Worm (Caenorhabditis elegans): Measurements from ENCODE around the gene nhr-221.

Gene nhr-221

DNA sequence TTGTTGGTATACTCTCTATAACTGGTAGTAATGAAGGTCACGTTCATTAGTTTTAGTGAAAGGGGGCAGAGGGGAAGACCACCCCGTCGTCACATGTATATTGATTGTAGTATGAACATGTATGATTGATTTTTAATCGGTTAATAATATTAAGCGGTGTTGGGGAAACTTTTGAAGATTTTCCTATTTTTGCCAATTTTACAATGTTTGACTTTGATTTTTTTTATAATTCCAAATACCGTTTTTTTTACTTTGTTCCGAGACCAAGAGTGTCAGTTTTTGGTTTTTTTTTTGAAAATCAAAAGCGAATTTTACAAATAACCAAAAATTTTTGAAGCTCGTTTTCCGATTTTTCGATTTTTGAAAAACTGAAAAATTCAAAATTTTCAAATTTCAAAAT lies at the start of gene nhr-221:
nhr-221 (minus strand) TSS at position 101 of the 400 bp plus-strand sequence.
- TF ChIP-seq fkh-4 (tag; optimal IDR thresholded peaks at IDR 0.05; ENCODE audit: borderline replicate concordance) (no peak), lin-15B (tag; optimal IDR thresholded peaks at IDR 0.05) (no peak), efl-1 (optimal IDR thresholded peaks at IDR 0.05) (no peak), efl-1 (GFP tag; optimal IDR thresholded peaks at IDR 0.05 in 1 of 2) (peak in 1 of 2 experiments; percentile 47), alr-1 (tag; optimal IDR thresholded peaks at IDR 0.05; ENCODE audit: borderline replicate concordance) (no peak), nhr-19 (GFP tag; conservative IDR thresholded peaks at IDR 0.05) (no peak), skn-1 (tag; optimal IDR thresholded peaks at IDR 0.05) (no peak)

ce11 chrV:3583622-3584021 lies 48.5 kb upstream of the nhr-221 start:
- no peak for TF ChIP-seq nhr-71 (tag; optimal IDR thresholded peaks at IDR 0.05)
- no peak for TF ChIP-seq hlh-4 (tag; optimal IDR thresholded peaks at IDR 0.05)
- no peak for TF ChIP-seq unc-98 (GFP tag; IDR thresholded peaks at IDR 0.05)
- no peak for TF ChIP-seq alr-1 (tag; optimal IDR thresholded peaks at IDR 0.05; ENCODE audit: borderline replicate concordance)
- TF ChIP-seq unc-30 (tag; optimal IDR thresholded peaks at IDR 0.05): no peak
- no peak for TF ChIP-seq blmp-1 (tag; optimal IDR thresholded peaks at IDR 0.05)
- no peak for TF ChIP-seq nhr-85 (tag)
- TF ChIP-seq skn-1 (tag; optimal IDR thresholded peaks at IDR 0.05): no peak
- no peak for TF ChIP-seq nhr-77 (tag; optimal IDR thresholded peaks at IDR 0.05)
- TF ChIP-seq pqm-1 (tag; optimal IDR thresholded peaks at IDR 0.05): no peak
- TF ChIP-seq ceh-8 (GFP tag; optimal IDR thresholded peaks at IDR 0.05): no peak
- no peak for TF ChIP-seq vab-15 (tag; optimal IDR thresholded peaks at IDR 0.05)
- no peak for TF ChIP-seq ztf-11 (tag; optimal IDR thresholded peaks at IDR 0.05)
- no peak for TF ChIP-seq fkh-4 (tag; optimal IDR thresholded peaks at IDR 0.05; ENCODE audit: borderline replicate concordance)
- no peak for TF ChIP-seq tbx-2 (tag; optimal IDR thresholded peaks at IDR 0.05)
- TF ChIP-seq lin-13 (GFP tag; optimal IDR thresholded peaks at IDR 0.05): no peak
- TF ChIP-seq rnt-1 (tag; optimal IDR thresholded peaks at IDR 0.05): no peak
- no peak for TF ChIP-seq irx-1 (tag; optimal IDR thresholded peaks at IDR 0.05)
- no peak for TF ChIP-seq grh-1 (GFP tag; IDR thresholded peaks at IDR 0.05)

DNA sequence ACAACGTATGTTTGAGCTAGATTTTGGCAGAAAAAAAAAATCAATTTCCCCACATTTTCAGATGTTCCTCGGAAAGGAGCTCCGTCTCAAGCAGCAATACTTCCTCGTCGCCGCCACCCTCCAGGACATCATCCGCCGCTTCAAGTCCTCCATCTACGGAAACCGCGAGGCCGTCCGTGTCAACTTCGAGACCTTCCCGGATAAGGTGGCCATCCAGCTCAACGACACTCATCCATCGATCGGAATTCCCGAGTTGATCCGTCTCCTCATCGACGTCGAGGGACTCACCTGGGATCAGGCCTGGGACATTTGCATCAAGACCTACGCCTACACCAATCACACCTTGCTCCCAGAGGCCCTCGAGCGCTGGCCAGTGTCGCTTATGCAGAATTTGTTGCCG lies 47.5 kb upstream of the nhr-221 start:
- TF ChIP-seq C16A3.4 (tag; optimal IDR thresholded peaks at IDR 0.05) (no peak), unc-30 (tag; optimal IDR thresholded peaks at IDR 0.05) (no peak), fkh-10 (GFP tag; optimal IDR thresholded peaks at IDR 0.05) (no peak), efl-3 (GFP tag; optimal IDR thresholded peaks at IDR 0.05) (no peak), zip-4 (GFP tag; optimal IDR thresholded peaks at IDR 0.05) (no peak), elt-2 (tag; optimal IDR thresholded peaks at IDR 0.05) (no peak), nhr-71 (tag; optimal IDR thresholded peaks at IDR 0.05) (no peak), unc-98 (GFP tag; IDR thresholded peaks at IDR 0.05) (no peak), mef-2 (tag; optimal IDR thresholded peaks at IDR 0.05) (no peak)

DNA sequence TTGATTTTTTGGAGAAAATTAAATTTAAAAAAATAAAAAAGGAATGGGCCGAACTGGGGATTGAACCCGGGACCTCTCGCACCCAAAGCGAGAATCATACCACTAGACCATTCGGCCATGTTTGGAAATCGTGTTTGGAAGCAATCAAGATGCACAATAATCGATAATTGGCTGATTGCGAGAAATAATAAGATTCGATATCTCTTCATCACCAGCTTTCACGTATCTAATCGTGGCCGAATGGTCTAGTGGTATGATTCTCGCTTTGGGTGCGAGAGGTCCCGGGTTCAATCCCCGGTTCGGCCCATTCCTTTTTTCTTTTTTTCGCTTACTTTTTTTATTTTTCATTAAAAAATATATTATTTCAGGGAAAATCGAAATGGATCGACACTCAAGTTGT lies 46.9 kb upstream of the nhr-221 start:
- no peak for TF ChIP-seq dpl-1 (GFP tag; optimal IDR thresholded peaks at IDR 0.05)
- TF ChIP-seq elt-3 (tag; optimal IDR thresholded peaks at IDR 0.05): no peak
- TF ChIP-seq lin-14 (GFP tag; optimal IDR thresholded peaks at IDR 0.05): no peak
- TF ChIP-seq lsy-2 (tag; optimal IDR thresholded peaks at IDR 0.05): no peak
- TF ChIP-seq skn-1 (tag; optimal IDR thresholded peaks at IDR 0.05): no peak
- TF ChIP-seq ets-5 (GFP tag; IDR thresholded peaks at IDR 0.05): no peak
- TF ChIP-seq nhr-71 (tag; optimal IDR thresholded peaks at IDR 0.05): peak; percentile 15
- TF ChIP-seq mep-1 (tag; optimal IDR thresholded peaks at IDR 0.05): no peak
- no peak for TF ChIP-seq nhr-47 (tag; optimal IDR thresholded peaks at IDR 0.05)
- peak; percentile 36 for TF ChIP-seq nhr-85 (tag)

- TF ChIP-seq hlh-17 (GFP tag; optimal IDR thresholded peaks at IDR 0.05; ENCODE audit: borderline replicate concordance): no peak
- no peak for TF ChIP-seq unc-62 (GFP tag; optimal IDR thresholded peaks at IDR 0.05)
These were observed 46.5 kb upstream of the nhr-221 start for ce11 chrV:3581643-3582042.
